Fruit fly (Drosophila melanogaster): Measurements from ENCODE around the gene RhoL.

RhoL gene

dm6 chr3R:9543495-9544180, 41.3 kb upstream of the RhoL start (continued):
- TF ChIP-seq inv (GFP tag; IDR thresholded peaks at IDR 0.05; ENCODE audit: partially characterized antibody) (no peak), CG2116 (GFP tag; optimal IDR thresholded peaks at IDR 0.05) (peak; percentile 18), CG13287 (GFP tag; IDR thresholded peaks at IDR 0.05; ENCODE audit: partially characterized antibody) (no peak), otp (GFP tag; IDR thresholded peaks at IDR 0.05) (no peak), CG30431 (GFP tag; optimal IDR thresholded peaks at IDR 0.05) (no peak), crp (GFP tag; optimal IDR thresholded peaks at IDR 0.05) (no peak), CG4424 (GFP tag; optimal IDR thresholded peaks at IDR 0.05) (no peak), H15 (GFP tag; IDR thresholded peaks at IDR 0.05) (no peak), CG7987 (GFP tag; optimal IDR thresholded peaks at IDR 0.05) (no peak), ssp (GFP tag; IDR thresholded peaks at IDR 0.05) (peak; percentile 80), CG8089 (GFP tag; optimal IDR thresholded peaks at IDR 0.05) (no peak), Opbp (GFP tag; IDR thresholded peaks at IDR 0.05; ENCODE audit: partially characterized antibody) (no peak), ERR (GFP tag; optimal IDR thresholded peaks at IDR 0.05) (no peak), CG7839 (tag; optimal IDR thresholded peaks at IDR 0.05) (no peak), schlank (tag; optimal IDR thresholded peaks at IDR 0.05) (no peak), en (GFP tag; optimal IDR thresholded peaks at IDR 0.05) (no peak), CG6175 (GFP tag; IDR thresholded peaks at IDR 0.05) (no peak), CG10462 (GFP tag; optimal IDR thresholded peaks at IDR 0.05) (no peak), Chrac-16 (GFP tag; optimal IDR thresholded peaks at IDR 0.05) (no peak), CG4360 (GFP tag; IDR thresholded peaks at IDR 0.05) (no peak), Vsx1 (GFP tag; optimal IDR thresholded peaks at IDR 0.05) (no peak), her (GFP tag; optimal IDR thresholded peaks at IDR 0.05) (no peak), slp2 (GFP tag; optimal IDR thresholded peaks at IDR 0.05) (no peak), CG11247 (GFP tag; IDR thresholded peaks at IDR 0.05) (no peak), gro (GFP tag; optimal IDR thresholded peaks at IDR 0.05) (no peak), Drgx (GFP tag; IDR thresholded peaks at IDR 0.05) (no peak), C15 (GFP tag; IDR thresholded peaks at IDR 0.05) (no peak), sr (GFP tag; IDR thresholded peaks at IDR 0.05) (no peak), CG15011 (GFP tag; optimal IDR thresholded peaks at IDR 0.05) (no peak), CG9797 (GFP tag; optimal IDR thresholded peaks at IDR 0.05) (no peak), CG7963 (GFP tag; IDR thresholded peaks at IDR 0.05; ENCODE audit: partially characterized antibody) (no peak), tio (GFP tag; optimal IDR thresholded peaks at IDR 0.05) (no peak), CG17612 (GFP tag; IDR thresholded peaks at IDR 0.05) (no peak), Dbx (GFP tag; IDR thresholded peaks at IDR 0.05) (no peak), Sry-δ (GFP tag; optimal IDR thresholded peaks at IDR 0.05) (no peak), dan (GFP tag; IDR thresholded peaks at IDR 0.05) (no peak), Abd-B (GFP tag; optimal IDR thresholded peaks at IDR 0.05) (no peak), Hmr (GFP tag; optimal IDR thresholded peaks at IDR 0.05) (no peak), jigr1 (GFP tag; IDR thresholded peaks at IDR 0.05) (no peak), tna (GFP tag; IDR thresholded peaks at IDR 0.05; ENCODE audit: partially characterized antibody) (no peak), Ets97D (GFP tag; optimal IDR thresholded peaks at IDR 0.05) (peak; percentile 67), bigmax (GFP tag; optimal IDR thresholded peaks at IDR 0.05) (no peak), CG2889 (GFP tag; IDR thresholded peaks at IDR 0.05) (no peak), gt (GFP tag; IDR thresholded peaks at IDR 0.05) (no peak), Oli (tag; optimal IDR thresholded peaks at IDR 0.05) (no peak), sima (GFP tag; optimal IDR thresholded peaks at IDR 0.05) (no peak), CG10979 (tag; optimal IDR thresholded peaks at IDR 0.05) (no peak), Dip2 (GFP tag; IDR thresholded peaks at IDR 0.05) (no peak), Dfd (GFP tag; optimal IDR thresholded peaks at IDR 0.05) (peak in 1 of 2 experiments; percentile 9), lola (GFP tag; optimal IDR thresholded peaks at IDR 0.05) (peak in 1 of 3 experiments; percentile 78), unpg (GFP tag; optimal IDR thresholded peaks at IDR 0.05) (no peak)
